Fruit fly (Drosophila melanogaster) whole organism, embryonic: ENCODE data around the gene dachs.
A peak's percentile ranks its signal among the peaks of the same experiment; 100 is the strongest.

Source experiments
- Bgb ChIP-seq: fragments of 200-800 bp; sonication (Bioruptor generic); IDR thresholded peaks from 2 replicates; pipeline ENCODE4 v1.3.6; 2022; ENCODE audit warnings: missing biosample characterization, missing genetic modification characterization; ENCODE audit not compliant: partially characterized antibody
- CG10147 ChIP-seq: fragments of 200-800 bp; sonication (Bioruptor generic); optimal IDR thresholded peaks from 2 replicates; lab custom pipeline; 2019; ENCODE audit warnings: missing biosample characterization, mild to moderate bottlenecking, missing genetic modification characterization, moderate library complexity
- CG10654 ChIP-seq: fragments of 200-800 bp; sonication (Bioruptor generic); optimal IDR thresholded peaks from 2 replicates; lab custom pipeline; 2016; ENCODE audit warnings: missing biosample characterization, missing genetic modification characterization
- CG10959 ChIP-seq: fragments of 200-800 bp; sonication (Bioruptor generic); IDR thresholded peaks from 2 replicates; pipeline ENCODE4 v1.3.6; 2022; ENCODE audit warnings: missing biosample characterization, missing genetic modification characterization
- CG11398 ChIP-seq: fragments of 200-800 bp; sonication (Bioruptor generic); optimal IDR thresholded peaks from 2 replicates; lab custom pipeline; 2016; ENCODE audit warnings: missing biosample characterization, missing genetic modification characterization
- CG12155 ChIP-seq: fragments of 200-800 bp; sonication (Bioruptor generic); optimal IDR thresholded peaks from 3 replicates; lab custom pipeline; 2016; ENCODE audit warnings: missing biosample characterization, missing genetic modification characterization
- CG12744 ChIP-seq: fragments of 200-800 bp; sonication (Bioruptor generic); optimal IDR thresholded peaks from 2 replicates; lab custom pipeline; 2016; ENCODE audit warnings: missing biosample characterization, missing genetic modification characterization
- CG13123 ChIP-seq: fragments of 200-800 bp; sonication (Bioruptor generic); optimal IDR thresholded peaks from 2 replicates; lab custom pipeline; 2016; ENCODE audit warnings: missing biosample characterization, missing genetic modification characterization
- CG13287 ChIP-seq: fragments of 200-800 bp; sonication (Bioruptor generic); IDR thresholded peaks from 2 replicates; pipeline ENCODE4 v1.3.6; 2022; ENCODE audit warnings: missing biosample characterization, missing genetic modification characterization; ENCODE audit not compliant: partially characterized antibody
- CG13894 ChIP-seq: fragments of 200-800 bp; sonication (Bioruptor generic); optimal IDR thresholded peaks from 3 replicates; lab custom pipeline; 2018; ENCODE audit warnings: missing biosample characterization, mild to moderate bottlenecking, missing genetic modification characterization, moderate library complexity
- CG15073 ChIP-seq: fragments of 200-800 bp; sonication (Bioruptor generic); optimal IDR thresholded peaks from 2 replicates; lab custom pipeline; 2016; ENCODE audit warnings: missing biosample characterization, missing genetic modification characterization
- CG15479 ChIP-seq: fragments of 200-800 bp; sonication (Bioruptor generic); optimal IDR thresholded peaks from 3 replicates; lab custom pipeline; 2019; ENCODE audit warnings: missing biosample characterization, mild to moderate bottlenecking, missing genetic modification characterization, moderate library complexity
- CG2712 ChIP-seq: fragments of 200-800 bp; optimal IDR thresholded peaks from 3 replicates; lab custom pipeline; 2019; ENCODE audit warnings: missing biosample characterization, mild to moderate bottlenecking, missing genetic modification characterization, moderate library complexity
- CG33213 ChIP-seq: fragments of 200-800 bp; sonication (Bioruptor generic); optimal IDR thresholded peaks from 3 replicates; lab custom pipeline; 2016; ENCODE audit warnings: missing biosample characterization, missing genetic modification characterization
- CG4820 ChIP-seq: fragments of 200-800 bp; sonication (Bioruptor generic); optimal IDR thresholded peaks from 3 replicates; lab custom pipeline; 2016; ENCODE audit warnings: missing biosample characterization, missing genetic modification characterization
- CG5953 ChIP-seq: fragments of 200-800 bp; sonication (Bioruptor generic); IDR thresholded peaks from 2 replicates; pipeline ENCODE4 v1.3.6; 2022; ENCODE audit warnings: missing biosample characterization, missing genetic modification characterization
- CG7556 ChIP-seq: fragments of 200-800 bp; sonication (Bioruptor generic); optimal IDR thresholded peaks from 2 replicates; lab custom pipeline; 2017; ENCODE audit warnings: missing biosample characterization, mild to moderate bottlenecking, missing genetic modification characterization
- CG8388 ChIP-seq: fragments of 200-800 bp; sonication (Bioruptor generic); optimal IDR thresholded peaks from 2 replicates; lab custom pipeline; 2019; ENCODE audit warnings: missing biosample characterization, mild to moderate bottlenecking, missing genetic modification characterization, moderate library complexity
- CG8944 ChIP-seq: fragments of 200-800 bp; sonication (Bioruptor generic); optimal IDR thresholded peaks from 3 replicates; lab custom pipeline; 2016; ENCODE audit warnings: missing biosample characterization, missing genetic modification characterization
- CG9727 ChIP-seq: fragments of 200-800 bp; sonication (Bioruptor generic); optimal IDR thresholded peaks from 3 replicates; lab custom pipeline; 2017; ENCODE audit warnings: missing biosample characterization, mild to moderate bottlenecking, missing genetic modification characterization
- Dbx ChIP-seq: fragments of 200-800 bp; sonication (Bioruptor generic); IDR thresholded peaks from 3 replicates; pipeline ENCODE4 v1.3.6; 2022; ENCODE audit warnings: missing biosample characterization, missing genetic modification characterization
- Dip2 ChIP-seq: fragments of 200-800 bp; sonication (Bioruptor generic); IDR thresholded peaks from 2 replicates; pipeline ENCODE4 v1.3.6; 2022; ENCODE audit warnings: missing biosample characterization, missing genetic modification characterization
- E2f1 ChIP-seq: fragments of 200-800 bp; sonication (Bioruptor generic); IDR thresholded peaks from 2 replicates; pipeline ENCODE4 v1.3.6; 2022; ENCODE audit warnings: missing biosample characterization, missing genetic modification characterization
- Gug ChIP-seq: fragments of 200-800 bp; sonication (Bioruptor generic); IDR thresholded peaks from 4 replicates; pipeline ENCODE4 v1.3.6; 2022; ENCODE audit warnings: missing biosample characterization, missing genetic modification characterization
- HLH54F ChIP-seq: fragments of 200-800 bp; sonication (Bioruptor generic); optimal IDR thresholded peaks from 3 replicates; lab custom pipeline; 2016; ENCODE audit warnings: missing biosample characterization, missing genetic modification characterization
- Hr3 ChIP-seq: fragments of 200-800 bp; sonication (Bioruptor generic); optimal IDR thresholded peaks from 3 replicates; lab custom pipeline; 2016; ENCODE audit warnings: missing biosample characterization, missing genetic modification characterization
- Kr ChIP-seq: fragments of 200-800 bp; sonication (Bioruptor generic); optimal IDR thresholded peaks from 2 replicates; lab custom pipeline; 2017; ENCODE audit warnings: missing biosample characterization, mild to moderate bottlenecking, missing genetic modification characterization
- Lhr ChIP-seq: fragments of 200-800 bp; sonication (Bioruptor generic); optimal IDR thresholded peaks from 3 replicates; lab custom pipeline; 2017; ENCODE audit warnings: mild to moderate bottlenecking, missing biosample characterization, missing genetic modification reagents, missing genetic modification characterization
- Meics ChIP-seq: fragments of 200-800 bp; sonication (Bioruptor generic); optimal IDR thresholded peaks from 2 replicates; lab custom pipeline; 2017; ENCODE audit warnings: missing biosample characterization, mild to moderate bottlenecking, missing genetic modification characterization
- Mes4 ChIP-seq: fragments of 200-800 bp; sonication (Bioruptor generic); optimal IDR thresholded peaks from 2 replicates; lab custom pipeline; 2016; ENCODE audit warnings: missing biosample characterization, missing genetic modification characterization
- cato ChIP-seq: fragments of 200-800 bp; sonication (Bioruptor generic); optimal IDR thresholded peaks from 2 replicates; lab custom pipeline; 2016; ENCODE audit warnings: missing biosample characterization, missing genetic modification characterization, borderline replicate concordance
- dmrt99B ChIP-seq: fragments of 200-800 bp; sonication (Bioruptor generic); optimal IDR thresholded peaks from 2 replicates; lab custom pipeline; 2018; ENCODE audit warnings: missing biosample characterization, mild to moderate bottlenecking, missing genetic modification characterization, moderate library complexity
- emc ChIP-seq: fragments of 200-800 bp; sonication (Bioruptor generic); optimal IDR thresholded peaks from 2 replicates; lab custom pipeline; 2016; ENCODE audit warnings: missing biosample characterization, missing genetic modification characterization
- fu2 ChIP-seq: fragments of 200-800 bp; sonication (Bioruptor generic); optimal IDR thresholded peaks from 2 replicates; lab custom pipeline; 2016; ENCODE audit warnings: missing biosample characterization, missing genetic modification characterization
- ind ChIP-seq: fragments of 200-800 bp; sonication (Bioruptor generic); optimal IDR thresholded peaks from 3 replicates; lab custom pipeline; 2016; ENCODE audit warnings: missing biosample characterization, missing genetic modification characterization
- jing ChIP-seq: fragments of 200-800 bp; sonication (Bioruptor generic); optimal IDR thresholded peaks from 2 replicates; lab custom pipeline; 2018; ENCODE audit warnings: missing biosample characterization, mild to moderate bottlenecking, missing genetic modification characterization
- jumu ChIP-seq: fragments of 200-800 bp; sonication (Bioruptor generic); optimal IDR thresholded peaks from 3 replicates; lab custom pipeline; 2016; ENCODE audit warnings: missing biosample characterization, missing genetic modification characterization
- mld ChIP-seq: fragments of 200-800 bp; sonication (Bioruptor generic); IDR thresholded peaks from 3 replicates; pipeline ENCODE4 v1.3.6; 2022; ENCODE audit warnings: missing biosample characterization, missing genetic modification characterization; ENCODE audit not compliant: partially characterized antibody
- nerfin-1 ChIP-seq: fragments of 200-800 bp; sonication (Bioruptor generic); optimal IDR thresholded peaks from 3 replicates; lab custom pipeline; 2019; ENCODE audit warnings: missing biosample characterization, mild to moderate bottlenecking, missing genetic modification characterization, moderate library complexity
- onecut ChIP-seq: fragments of 200-800 bp; sonication (Bioruptor generic); IDR thresholded peaks from 2 replicates; pipeline ENCODE4 v1.3.6; 2022; ENCODE audit warnings: missing biosample characterization, missing genetic modification characterization
- otp ChIP-seq: fragments of 200-800 bp; sonication (Bioruptor generic); IDR thresholded peaks from 3 replicates; pipeline ENCODE4, ENCODE4 v1.3.6; 2022; ENCODE audit warnings: missing biosample characterization, missing genetic modification characterization
- pan ChIP-seq, 4 experiments: fragments of >200 bp in 3 of 4; fragments of 200-800 bp in 1 of 4; sonication (Bioruptor generic) in 1 of 4; optimal IDR thresholded peaks in 3 of 4; IDR thresholded peaks in 1 of 4; 2 replicates each; pipeline versions ENCODE4 v1.3.6 to Lab custom; 2017 to 2022; ENCODE audit warnings: missing biosample characterization in 2 of 4, missing genetic modification characterization in 2 of 4, mixed read lengths in 1 of 4
- pzg ChIP-seq: fragments of 200-800 bp; sonication (Bioruptor generic); optimal IDR thresholded peaks from 3 replicates; lab custom pipeline; 2018; ENCODE audit warnings: missing biosample characterization, mild to moderate bottlenecking, missing genetic modification characterization, moderate library complexity
- scrt ChIP-seq: fragments of 200-800 bp; sonication (Bioruptor generic); optimal IDR thresholded peaks from 2 replicates; lab custom pipeline; 2018; ENCODE audit warnings: missing biosample characterization, mild to moderate bottlenecking, missing genetic modification characterization, moderate library complexity
- ttk ChIP-seq: fragments of 200-800 bp; sonication (Bioruptor generic); IDR thresholded peaks from 2 replicates; pipeline ENCODE4 v2.1.2; 2022; ENCODE audit warnings: missing biosample characterization, missing genetic modification characterization
- unpg ChIP-seq: fragments of 200-800 bp; sonication (Bioruptor generic); optimal IDR thresholded peaks from 3 replicates; lab custom pipeline; 2018; ENCODE audit warnings: missing biosample characterization, mild to moderate bottlenecking, missing genetic modification characterization, moderate library complexity
- zen ChIP-seq: fragments of 200-800 bp; sonication (Bioruptor generic); optimal IDR thresholded peaks from 3 replicates; lab custom pipeline; 2018; ENCODE audit warnings: missing biosample characterization, mild to moderate bottlenecking, missing genetic modification characterization, moderate library complexity

dachs gene

DNA sequence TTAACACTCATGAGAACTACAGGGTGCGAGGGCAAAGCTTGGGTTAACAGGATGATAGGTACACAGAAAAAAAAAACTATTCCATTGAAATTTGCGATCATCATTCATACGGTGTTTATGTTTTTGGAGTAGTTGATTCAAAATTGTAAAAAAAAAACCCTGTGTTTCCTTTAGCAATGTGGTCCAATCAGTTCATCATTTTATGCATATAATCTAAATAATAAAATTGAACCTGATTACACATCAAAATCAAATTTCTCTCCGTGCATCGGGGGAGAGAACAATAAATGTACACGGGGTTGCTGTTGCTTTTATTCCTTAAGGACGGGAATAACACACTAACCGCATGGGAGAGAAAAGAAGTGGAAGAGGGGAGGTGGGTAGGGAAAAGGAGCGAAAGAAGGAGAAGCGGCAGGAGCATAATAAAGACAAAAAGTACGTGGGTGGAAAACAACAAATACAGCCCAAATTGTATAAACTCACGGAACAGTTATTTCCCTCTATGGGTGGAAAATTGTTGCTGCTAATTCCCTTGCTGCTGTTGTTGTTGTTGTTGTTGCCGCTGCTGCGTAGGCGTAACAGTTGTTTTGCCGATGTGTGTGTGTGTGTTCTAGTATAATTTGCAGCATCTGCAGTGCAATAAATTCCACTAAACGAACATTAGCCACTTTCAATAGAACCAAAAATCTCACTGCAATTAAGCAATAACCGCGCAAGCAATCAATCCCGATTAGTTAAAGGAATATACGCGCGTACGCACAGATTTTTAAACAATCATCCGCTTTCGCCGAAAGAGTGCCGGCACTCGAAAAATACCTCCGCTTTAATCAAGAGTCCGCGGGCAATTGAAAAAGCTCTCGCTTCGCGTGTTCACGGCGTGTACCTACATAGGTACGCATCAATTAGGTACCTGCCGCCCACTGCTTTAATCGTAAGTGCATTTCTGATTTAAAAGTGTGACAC is 3.2 kb upstream of the dachs start, which contains the start of gene Agpat2 (continued):
- TF ChIP-seq Dbx (GFP tag; lab: Robert Waterston, UW) (peak; percentile 61; the same call in 1 of the 3 replicates), cato (peak; percentile 67), mld (GFP tag; lab: Robert Waterston, UW) (no peak), CG33213 (peak; percentile 68), ttk (GFP tag; lab: Robert Waterston, UW) (peak; percentile 67), CG15479 (GFP tag; lab: Kevin White, UChicago) (no peak), CG13123 (GFP tag; lab: Kevin White, UChicago) (peak; percentile 60), pan (optimal IDR thresholded peaks at IDR 0.05; lab: Kevin White, UChicago) (no peak), pan (GFP tag; optimal IDR thresholded peaks at IDR 0.05 in 1 of 2, IDR thresholded peaks at IDR 0.05 in 1 of 2) (peak in 1 of 2 experiments; percentile 86), CG13894 (tag; lab: Kevin White, UChicago) (peak; percentile 78), CG10654 (GFP tag; lab: Kevin White, UChicago) (peak; percentile 82), zen (peak; percentile 74), emc (GFP tag; lab: Kevin White, UChicago) (peak; percentile 44), CG4820 (GFP tag; lab: Kevin White, UChicago) (peak; percentile 84), CG7556 (GFP tag; lab: Kevin White, UChicago) (peak; percentile 90), jumu (GFP tag; lab: Kevin White, UChicago) (peak; percentile 73), Dip2 (GFP tag; lab: Robert Waterston, UW) (no peak), CG10147 (GFP tag; lab: Kevin White, UChicago) (peak; percentile 80), scrt (GFP tag; lab: Kevin White, UChicago) (peak; percentile 72), E2f1 (peak; percentile 78), CG11398 (peak; percentile 49), CG12155 (GFP tag; lab: Kevin White, UChicago) (peak; percentile 70), CG8944 (peak; percentile 78), onecut (GFP tag; lab: Robert Waterston, UW) (peak; percentile 72), unpg (GFP tag; lab: Kevin White, UChicago) (peak; percentile 86), Gug (GFP tag; lab: Robert Waterston, UW) (peak; percentile 65; the same call in 3 of the 4 replicates), HLH54F (GFP tag; lab: Kevin White, UChicago) (peak; percentile 76), Meics (peak; percentile 85), CG15073 (GFP tag; lab: Kevin White, UChicago) (peak; percentile 21), CG2712 (tag; lab: Kevin White, UChicago) (peak; percentile 88), Hr3 (GFP tag; lab: Kevin White, UChicago) (peak; percentile 80), CG10959 (GFP tag; lab: Robert Waterston, UW) (peak; percentile 55), CG9727 (GFP tag; lab: Kevin White, UChicago) (peak; percentile 83), pzg (GFP tag; lab: Kevin White, UChicago) (no peak), CG13287 (GFP tag; lab: Robert Waterston, UW) (no peak), Kr (GFP tag; lab: Kevin White, UChicago) (no peak), Bgb (GFP tag; lab: Robert Waterston, UW) (no peak), dmrt99B (tag; lab: Kevin White, UChicago) (peak; percentile 93), otp (GFP tag; lab: Robert Waterston, UW) (peak; percentile 71; the same call in 2 of the 3 replicates), fu2 (GFP tag; lab: Kevin White, UChicago) (peak; percentile 72), ind (GFP tag; lab: Kevin White, UChicago) (peak; percentile 86), CG8388 (GFP tag; lab: Kevin White, UChicago) (peak; percentile 87), Mes4 (peak; percentile 68), jing (GFP tag; lab: Kevin White, UChicago) (peak; percentile 67), CG5953 (GFP tag; lab: Robert Waterston, UW) (0 out of 2 replicates have a peak, but pooled peaks have one; percentile 53), Lhr (GFP tag; lab: Kevin White, UChicago) (peak; percentile 29), nerfin-1 (peak; percentile 38), CG12744 (GFP tag; lab: Kevin White, UChicago) (peak; percentile 67)
